Fruit fly (Drosophila melanogaster): ENCODE measurements around the gene CG42354.

The CG42354 gene

DNA sequence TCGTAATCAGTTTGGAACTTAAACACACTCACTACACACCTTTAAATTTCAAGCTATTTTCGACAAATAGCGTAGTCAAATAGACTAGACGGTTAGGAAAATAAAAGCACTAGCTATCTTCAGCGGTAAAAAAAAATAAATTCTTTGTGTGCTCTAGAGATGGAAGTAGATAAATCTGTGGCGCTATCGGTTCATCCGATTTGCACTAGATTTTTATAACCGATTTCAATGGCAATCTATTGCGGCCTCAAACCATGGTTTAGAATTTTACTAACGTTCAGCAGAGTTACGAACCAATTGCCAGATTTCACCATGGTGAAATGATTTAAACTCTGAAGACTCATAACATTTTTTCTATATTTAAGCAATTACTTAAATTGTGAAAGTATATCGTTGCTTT is 8.3 kb downstream of the CG42354 start (continued):
- peak; percentile 2 to 5 for TF ChIP-seq dpn (GFP tag; optimal IDR thresholded peaks at IDR 0.05)
- TF ChIP-seq CG13894 (tag; optimal IDR thresholded peaks at IDR 0.05) = peak; percentile 65
- peak; percentile 76 for TF ChIP-seq Scr (GFP tag; IDR thresholded peaks at IDR 0.05; ENCODE audit: partially characterized antibody)
- TF ChIP-seq tll (GFP tag; optimal IDR thresholded peaks at IDR 0.05) = no peak
- TF ChIP-seq vvl (GFP tag; IDR thresholded peaks at IDR 0.05) = peak; percentile 47; the same call in 1 of the 2 replicates
- no peak for TF ChIP-seq shn (GFP tag; optimal IDR thresholded peaks at IDR 0.05)
- TF ChIP-seq pzg (GFP tag; optimal IDR thresholded peaks at IDR 0.05) = peak; percentile 87
- peak; percentile 57 for TF ChIP-seq Med (GFP tag)
- peak; percentile 61 for TF ChIP-seq HmgZ (tag; optimal IDR thresholded peaks at IDR 0.05)
- no peak for TF ChIP-seq CG16779 (GFP tag; IDR thresholded peaks at IDR 0.05)
- no peak for TF ChIP-seq lola (GFP tag; optimal IDR thresholded peaks at IDR 0.05)
- peak; percentile 49; the same call in 1 of the 2 replicates for TF ChIP-seq Rfx (GFP tag; IDR thresholded peaks at IDR 0.05)
- no peak for TF ChIP-seq NC2β (GFP tag; optimal IDR thresholded peaks at IDR 0.05)
- TF ChIP-seq bbx (GFP tag; IDR thresholded peaks at IDR 0.05; ENCODE audit: partially characterized antibody) = peak; percentile 68
- peak in 1 of 2 experiments; percentile 51 for TF ChIP-seq Pdp1 (GFP tag; optimal IDR thresholded peaks at IDR 0.05)
- peak; percentile 6 for TF ChIP-seq CG8924 (tag; optimal IDR thresholded peaks at IDR 0.05)
- TF ChIP-seq Bdp1 (GFP tag; optimal IDR thresholded peaks at IDR 0.05) = no peak
- TF ChIP-seq Hr39 (optimal IDR thresholded peaks at IDR 0.05) = no peak
- peak; percentile 54 for TF ChIP-seq CG9932 (GFP tag; IDR thresholded peaks at IDR 0.05)
- TF ChIP-seq chif (GFP tag; optimal IDR thresholded peaks at IDR 0.05) = no peak
- no peak for TF ChIP-seq CG15479 (GFP tag; optimal IDR thresholded peaks at IDR 0.05)
- peak; percentile 20 for TF ChIP-seq ftz-f1 (GFP tag; optimal IDR thresholded peaks at IDR 0.05)
- no peak for TF ChIP-seq Sox100B (GFP tag; optimal IDR thresholded peaks at IDR 0.05)
- TF ChIP-seq CG2129 (GFP tag; IDR thresholded peaks at IDR 0.05; ENCODE audit: partially characterized antibody) = peak; percentile 38
- peak; percentile 36 for TF ChIP-seq lilli (GFP tag; optimal IDR thresholded peaks at IDR 0.05)
- peak; percentile 38 for TF ChIP-seq CG3847 (GFP tag; IDR thresholded peaks at IDR 0.05)
- TF ChIP-seq CG10543 (GFP tag; optimal IDR thresholded peaks at IDR 0.05) = no peak
- TF ChIP-seq sens-2 (GFP tag; IDR thresholded peaks at IDR 0.05) = no peak
- TF ChIP-seq CG15601 (tag; optimal IDR thresholded peaks at IDR 0.05) = peak; percentile 26
- no peak for TF ChIP-seq br (optimal IDR thresholded peaks at IDR 0.05)
- no peak for TF ChIP-seq CG3281 (GFP tag; optimal IDR thresholded peaks at IDR 0.05)
- TF ChIP-seq Ravus (GFP tag; IDR thresholded peaks at IDR 0.05) = no peak
- TF ChIP-seq gfzf (GFP tag; optimal IDR thresholded peaks at IDR 0.05) = peak; percentile 68
- no peak for TF ChIP-seq CG43689 (GFP tag; IDR thresholded peaks at IDR 0.05)
- no peak for TF ChIP-seq Atf-2 (GFP tag; optimal IDR thresholded peaks at IDR 0.05)
- peak; percentile 9 for TF ChIP-seq CG13123 (GFP tag; optimal IDR thresholded peaks at IDR 0.05)
- TF ChIP-seq Trl (optimal IDR thresholded peaks at IDR 0.05) = no peak
- TF ChIP-seq Trl (GFP tag; optimal IDR thresholded peaks at IDR 0.05) = no peak
- TF ChIP-seq CG32532 (GFP tag; IDR thresholded peaks at IDR 0.05) = 0 out of 2 replicates have a peak, but pooled peaks have one; percentile 13
- no peak for TF ChIP-seq CG7928 (GFP tag; optimal IDR thresholded peaks at IDR 0.05)
- no peak for TF ChIP-seq pan (optimal IDR thresholded peaks at IDR 0.05)
- TF ChIP-seq pan (GFP tag; optimal IDR thresholded peaks at IDR 0.05 in 1 of 2, IDR thresholded peaks at IDR 0.05 in 1 of 2) = no peak
- TF ChIP-seq Rx (GFP tag; IDR thresholded peaks at IDR 0.05) = no peak
- TF ChIP-seq CG17568 (GFP tag; optimal IDR thresholded peaks at IDR 0.05) = no peak
- peak; percentile 71 for TF ChIP-seq CG16813 (GFP tag; IDR thresholded peaks at IDR 0.05; ENCODE audit: partially characterized antibody)
- TF ChIP-seq CG5180 (GFP tag; optimal IDR thresholded peaks at IDR 0.05) = no peak
- TF ChIP-seq jumu (GFP tag; optimal IDR thresholded peaks at IDR 0.05) = no peak
- no peak for TF ChIP-seq CG15269 (tag; optimal IDR thresholded peaks at IDR 0.05)
- TF ChIP-seq Ptx1 (GFP tag; IDR thresholded peaks at IDR 0.05) = 0 out of 2 replicates have a peak, but pooled peaks have one; percentile 17
- 0 out of 3 replicates have a peak, but pooled peaks have one; percentile 41 for TF ChIP-seq CG14860 (GFP tag; IDR thresholded peaks at IDR 0.05; ENCODE audit: partially characterized antibody)
- peak; percentile 53 for TF ChIP-seq phol (tag; optimal IDR thresholded peaks at IDR 0.05)
